Worm (Caenorhabditis elegans) whole organism, L3 larva: ENCODE measurements around the gene cytb-5.1.
A peak's percentile ranks its signal among the peaks of the same experiment; 100 is the strongest.

ENCODE experiments used
- R02D3.7 ChIP-seq: fragments of 150-350 bp; optimal IDR thresholded peaks from 2 replicates; lab custom pipeline; 2014; ENCODE audit warnings: missing biosample characterization, missing genetic modification characterization
- aly-2 ChIP-seq: fragments of 150-350 bp; optimal IDR thresholded peaks from 2 replicates; lab custom pipeline; 2014; ENCODE audit warnings: missing biosample characterization, missing genetic modification characterization
- ama-1 ChIP-seq: fragments of 150-350 bp; optimal IDR thresholded peaks from 2 replicates; lab custom pipeline; 2018
- ceh-16 ChIP-seq: sonication (generic microtip); optimal IDR thresholded peaks from 2 replicates; lab custom pipeline; 2017; ENCODE audit warnings: missing biosample characterization, missing genetic modification characterization
- ceh-28 ChIP-seq: fragments of 150-350 bp; optimal IDR thresholded peaks from 2 replicates; lab custom pipeline; 2014; ENCODE audit warnings: missing biosample characterization, missing genetic modification reagents, missing genetic modification characterization
- ceh-82 ChIP-seq: fragments of 150-350 bp; optimal IDR thresholded peaks from 2 replicates; lab custom pipeline; 2014; ENCODE audit warnings: missing biosample characterization, missing genetic modification characterization
- ceh-9 ChIP-seq: sonication (generic microtip); optimal IDR thresholded peaks from 2 replicates; lab custom pipeline; 2018; ENCODE audit warnings: missing biosample characterization, missing genetic modification characterization
- daf-12 ChIP-seq: fragments of 150-350 bp; optimal IDR thresholded peaks from 2 replicates; lab custom pipeline; 2014; ENCODE audit warnings: missing biosample characterization, missing genetic modification reagents, missing genetic modification characterization
- egl-27 ChIP-seq: sonication (generic microtip); optimal IDR thresholded peaks from 4 replicates; lab custom pipeline; 2017; ENCODE audit warnings: missing biosample characterization, missing genetic modification reagents, missing genetic modification characterization
- egl-5 ChIP-seq: fragments of 150-350 bp; optimal IDR thresholded peaks from 2 replicates; lab custom pipeline; 2017; ENCODE audit warnings: missing biosample characterization, missing genetic modification reagents, missing genetic modification characterization, inconsistent platforms
- elt-1 ChIP-seq: fragments of 150-350 bp; optimal IDR thresholded peaks from 2 replicates; lab custom pipeline; 2014; ENCODE audit warnings: missing biosample characterization, missing genetic modification characterization
- elt-2 ChIP-seq: sonication (generic microtip); optimal IDR thresholded peaks from 2 replicates; lab custom pipeline; 2016; ENCODE audit warnings: missing genetic modification reagents, mild to moderate bottlenecking, missing genetic modification characterization, missing compliant biosample characterization
- elt-3 ChIP-seq, 3 experiments: fragments of 150-350 bp in 1 of 3; sonication (generic microtip) in 2 of 3; optimal IDR thresholded peaks; 2 replicates in 2 of 3; 4 replicates in 1 of 3; lab custom pipeline; 2014 to 2017; ENCODE audit warnings: missing biosample characterization in 3 of 3, missing genetic modification characterization in 3 of 3
- eor-1 ChIP-seq, 2 experiments: fragments of 150-350 bp; optimal IDR thresholded peaks; 2 replicates each; lab custom pipeline; 2014 to 2018; ENCODE audit warnings: missing biosample characterization in 2 of 2, missing genetic modification characterization in 2 of 2
- fkh-10 ChIP-seq: sonication (generic microtip); optimal IDR thresholded peaks from 2 replicates; lab custom pipeline; 2017; ENCODE audit warnings: missing biosample characterization, missing genetic modification reagents, missing genetic modification characterization
- fkh-2 ChIP-seq: fragments of 150-350 bp; optimal IDR thresholded peaks from 2 replicates; lab custom pipeline; 2014; ENCODE audit warnings: missing biosample characterization, missing genetic modification reagents, missing genetic modification characterization
- fos-1 ChIP-seq: fragments of 150-350 bp; optimal IDR thresholded peaks from 2 replicates; lab custom pipeline; 2014; ENCODE audit warnings: missing biosample characterization, missing genetic modification characterization
- hmg-11 ChIP-seq: sonication (generic microtip); optimal IDR thresholded peaks from 2 replicates; lab custom pipeline; 2016; ENCODE audit warnings: missing genetic modification characterization, missing compliant biosample characterization
- jun-1 ChIP-seq: fragments of 150-350 bp; optimal IDR thresholded peaks from 2 replicates; lab custom pipeline; 2014; ENCODE audit warnings: missing biosample characterization, missing genetic modification reagents, missing genetic modification characterization
- lin-15B ChIP-seq: fragments of 150-350 bp; optimal IDR thresholded peaks from 2 replicates; lab custom pipeline; 2014; ENCODE audit warnings: missing biosample characterization, missing genetic modification characterization
- lin-39 ChIP-seq: fragments of 150-350 bp; optimal IDR thresholded peaks from 2 replicates; lab custom pipeline; 2018; ENCODE audit warnings: missing biosample characterization, missing genetic modification reagents, missing genetic modification characterization
- lsy-12 ChIP-seq: sonication (generic microtip); optimal IDR thresholded peaks from 2 replicates; lab custom pipeline; 2016; ENCODE audit warnings: mild to moderate bottlenecking, missing genetic modification characterization, missing compliant biosample characterization
- mdl-1 ChIP-seq: fragments of 150-350 bp; optimal IDR thresholded peaks from 2 replicates; lab custom pipeline; 2014; ENCODE audit warnings: missing biosample characterization, missing genetic modification characterization
- mml-1 ChIP-seq: fragments of 150-350 bp; sonication (generic microtip); optimal IDR thresholded peaks from 3 replicates; lab custom pipeline; 2014; ENCODE audit warnings: missing biosample characterization, missing genetic modification characterization
- nfya-1 ChIP-seq: sonication (generic microtip); optimal IDR thresholded peaks from 2 replicates; lab custom pipeline; 2017; ENCODE audit warnings: missing genetic modification characterization, mild to moderate bottlenecking, missing compliant biosample characterization, antibody characterized with exemption, moderate library complexity; ENCODE audit not compliant: insufficient read depth
- nhr-11 ChIP-seq: fragments of 150-350 bp; optimal IDR thresholded peaks from 2 replicates; lab custom pipeline; 2014; ENCODE audit warnings: missing biosample characterization, missing genetic modification characterization
- nhr-12 ChIP-seq: fragments of 150-350 bp; optimal IDR thresholded peaks from 2 replicates; lab custom pipeline; 2014; ENCODE audit warnings: missing biosample characterization, missing genetic modification characterization
- nhr-23 ChIP-seq: fragments of 150-350 bp; optimal IDR thresholded peaks from 2 replicates; lab custom pipeline; 2014; ENCODE audit warnings: missing biosample characterization, missing genetic modification reagents, missing genetic modification characterization
- nhr-237 ChIP-seq: fragments of 150-350 bp; optimal IDR thresholded peaks from 2 replicates; lab custom pipeline; 2014; ENCODE audit warnings: missing biosample characterization, missing genetic modification characterization
- nhr-25 ChIP-seq: sonication (generic microtip); optimal IDR thresholded peaks from 2 replicates; lab custom pipeline; 2017; ENCODE audit warnings: missing biosample characterization, missing genetic modification characterization
- nhr-28 ChIP-seq: fragments of 150-350 bp; optimal IDR thresholded peaks from 2 replicates; lab custom pipeline; 2014; ENCODE audit warnings: missing biosample characterization, missing genetic modification characterization
- nhr-43 ChIP-seq: sonication (generic microtip); optimal IDR thresholded peaks from 2 replicates; lab custom pipeline; 2016; ENCODE audit warnings: mild to moderate bottlenecking, missing genetic modification characterization, missing compliant biosample characterization; ENCODE audit not compliant: poor library complexity, severe bottlenecking
- nhr-67 ChIP-seq: fragments of 150-350 bp; optimal IDR thresholded peaks from 2 replicates; lab custom pipeline; 2014; ENCODE audit warnings: missing biosample characterization, missing genetic modification characterization
- nhr-76 ChIP-seq: fragments of 150-350 bp; sonication (generic microtip); optimal IDR thresholded peaks from 5 replicates; lab custom pipeline; 2014; ENCODE audit warnings: missing biosample characterization, missing genetic modification characterization
- nhr-77 ChIP-seq: fragments of 150-350 bp; optimal IDR thresholded peaks from 2 replicates; lab custom pipeline; 2014; ENCODE audit warnings: missing biosample characterization, missing genetic modification characterization
- pha-4 ChIP-seq: fragments of 150-350 bp; optimal IDR thresholded peaks from 2 replicates; lab custom pipeline; 2014; ENCODE audit warnings: missing biosample characterization, missing genetic modification reagents, missing genetic modification characterization
- pqm-1 ChIP-seq: fragments of 150-350 bp; optimal IDR thresholded peaks from 2 replicates; lab custom pipeline; 2017; ENCODE audit warnings: missing biosample characterization, missing genetic modification characterization, inconsistent platforms
- sea-2 ChIP-seq: fragments of 150-350 bp; sonication (generic microtip); optimal IDR thresholded peaks from 4 replicates; lab custom pipeline; 2014; ENCODE audit warnings: missing biosample characterization, missing genetic modification reagents, missing genetic modification characterization
- skn-1 ChIP-seq: fragments of 150-350 bp; optimal IDR thresholded peaks from 2 replicates; lab custom pipeline; 2014; ENCODE audit warnings: missing biosample characterization, missing genetic modification characterization
- snpc-4 ChIP-seq: fragments of 150-350 bp; optimal IDR thresholded peaks from 2 replicates; lab custom pipeline; 2014; ENCODE audit warnings: missing biosample characterization, missing genetic modification characterization
- tbx-2 ChIP-seq: sonication (generic microtip); optimal IDR thresholded peaks from 2 replicates; lab custom pipeline; 2016; ENCODE audit warnings: mild to moderate bottlenecking, missing genetic modification characterization, missing compliant biosample characterization
- unc-39 ChIP-seq: sonication (generic microtip); optimal IDR thresholded peaks from 4 replicates; lab custom pipeline; 2017; ENCODE audit warnings: missing biosample characterization, missing genetic modification characterization
- unc-62 ChIP-seq: fragments of 150-350 bp; sonication (generic microtip); optimal IDR thresholded peaks from 4 replicates; lab custom pipeline; 2014; ENCODE audit warnings: missing biosample characterization, missing genetic modification reagents, missing genetic modification characterization
- zag-1 ChIP-seq: fragments of 150-350 bp; optimal IDR thresholded peaks from 2 replicates; lab custom pipeline; 2014; ENCODE audit warnings: missing biosample characterization, missing genetic modification characterization
- ztf-11 ChIP-seq: fragments of 150-350 bp; optimal IDR thresholded peaks from 2 replicates; lab custom pipeline; 2014; ENCODE audit warnings: missing biosample characterization, missing genetic modification characterization
- ztf-4 ChIP-seq: fragments of 150-350 bp; optimal IDR thresholded peaks from 2 replicates; lab custom pipeline; 2014; ENCODE audit warnings: missing biosample characterization, missing genetic modification characterization

The cytb-5.1 gene

DNA sequence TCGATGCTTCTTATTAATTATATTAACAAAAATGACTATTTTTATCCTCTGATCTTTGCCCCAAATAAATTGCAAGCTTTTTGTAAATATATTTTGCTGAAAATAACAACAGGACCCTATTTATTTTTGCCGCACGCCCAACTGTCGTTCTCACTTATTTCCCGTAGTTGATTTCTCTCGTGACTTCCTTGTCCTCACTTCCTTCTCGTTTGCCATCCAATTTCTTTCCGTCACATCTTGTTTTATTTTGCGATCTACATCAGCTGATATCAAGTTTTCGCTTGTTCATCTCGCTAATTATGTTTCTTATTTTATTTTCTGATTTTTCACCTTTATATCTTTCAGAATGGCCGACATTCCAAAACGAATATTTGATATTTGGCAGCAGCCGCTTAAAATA, 26.4 kb upstream of the cytb-5.1 start, which contains the start of gene F48F7.5:
Gene F48F7.5, plus strand, starts transcription at position 340 of the 400 bp plus-strand sequence.
- TF ChIP-seq nfya-1 (tag; lab: Kevin White, UChicago) (peak; percentile 41), nhr-67 (tag; lab: Kevin White, UChicago) (no peak), nhr-23 (tag; lab: Kevin White, UChicago) (peak; percentile 74), fkh-2 (tag; lab: Kevin White, UChicago) (no peak), mml-1 (tag; lab: Kevin White, UChicago) (no peak), lin-39 (peak; percentile 41), nhr-43 (peak; percentile 70), pqm-1 (tag; lab: Kevin White, UChicago) (no peak), mdl-1 (tag; lab: Kevin White, UChicago) (no peak), unc-62 (GFP tag; lab: Kevin White, UChicago) (peak; percentile 0), tbx-2 (tag; lab: Kevin White, UChicago) (peak; percentile 29), nhr-12 (no peak), nhr-25 (peak; percentile 50), fkh-10 (GFP tag; lab: Kevin White, UChicago) (no peak), ceh-16 (no peak), jun-1 (tag; lab: Kevin White, UChicago) (no peak), nhr-76 (no peak), sea-2 (GFP tag; lab: Kevin White, UChicago) (no peak), egl-5 (tag; lab: Kevin White, UChicago) (peak; percentile 52), hmg-11 (tag; lab: Kevin White, UChicago) (no peak), daf-12 (tag; lab: Kevin White, UChicago) (no peak), ama-1 (lab: Kevin White, UChicago) (peak; percentile 22), nhr-11 (tag; lab: Kevin White, UChicago) (no peak), egl-27 (tag; lab: Kevin White, UChicago) (peak; percentile 4), snpc-4 (tag; lab: Kevin White, UChicago) (peak; percentile 38), nhr-77 (tag; lab: Kevin White, UChicago) (no peak), zag-1 (tag; lab: Kevin White, UChicago) (no peak), ztf-11 (no peak), lsy-12 (tag; lab: Kevin White, UChicago) (no peak), elt-1 (tag; lab: Kevin White, UChicago) (peak; percentile 73)
- TF ChIP-seq, all 47 proteins: peak for 12

DNA sequence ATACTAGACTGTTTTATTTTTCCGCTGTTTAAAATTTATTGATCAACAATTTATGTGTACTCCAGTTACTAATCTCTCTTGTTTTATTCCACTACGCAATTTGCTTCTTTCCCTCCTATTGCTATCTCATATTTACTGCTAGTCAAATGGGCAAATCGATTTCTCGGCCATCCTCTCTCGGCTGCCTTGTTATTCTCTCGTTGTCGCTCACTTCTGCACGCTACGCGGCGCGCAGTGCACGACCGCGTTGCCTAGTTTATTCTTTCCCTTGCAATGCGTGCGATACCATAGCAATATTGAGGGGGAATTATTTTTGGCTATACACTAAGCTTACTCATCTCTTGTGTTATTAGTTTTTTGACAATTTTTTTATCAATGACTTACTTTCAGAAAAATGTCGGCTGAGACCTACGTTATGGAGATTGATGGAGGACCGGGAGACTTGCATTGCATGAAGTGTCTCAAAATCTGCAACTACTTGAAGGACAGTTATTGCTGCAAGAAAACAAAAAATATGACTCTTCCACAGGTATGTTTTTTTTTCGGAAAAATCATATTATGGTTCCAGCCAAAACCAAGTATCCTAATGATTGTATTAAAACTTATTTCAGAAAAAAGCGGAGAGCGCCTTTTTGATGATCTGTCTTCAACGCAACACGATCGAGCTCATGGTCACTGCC, 24.1 kb upstream of the cytb-5.1 start, which contains the start of gene F48F7.6:
Gene F48F7.6, plus strand, starts transcription at position 391 of the 680 bp plus-strand sequence.
- TF ChIP-seq jun-1 (tag; lab: Kevin White, UChicago): no peak
- peak; percentile 17 for TF ChIP-seq elt-2
- no peak for TF ChIP-seq ztf-4 (tag; lab: Kevin White, UChicago)
- TF ChIP-seq nhr-12: no peak
- no peak for TF ChIP-seq eor-1 (tag; optimal IDR thresholded peaks at IDR 0.05; lab: Kevin White, UChicago)
- TF ChIP-seq fos-1 (tag; lab: Kevin White, UChicago): no peak
- peak; percentile 69 for TF ChIP-seq nfya-1 (tag; lab: Kevin White, UChicago)
- no peak for TF ChIP-seq ceh-82
- TF ChIP-seq elt-1 (tag; lab: Kevin White, UChicago): no peak
- peak; percentile 64 for TF ChIP-seq pha-4 (tag; lab: Kevin White, UChicago)
- TF ChIP-seq ceh-16: no peak
- no peak for TF ChIP-seq mdl-1 (tag; lab: Kevin White, UChicago)
- TF ChIP-seq nhr-67 (tag; lab: Kevin White, UChicago): no peak
- TF ChIP-seq egl-27 (tag; lab: Kevin White, UChicago): no peak
- no peak for TF ChIP-seq daf-12 (tag; lab: Kevin White, UChicago)
- no peak for TF ChIP-seq fkh-10 (GFP tag; lab: Kevin White, UChicago)
- TF ChIP-seq mml-1 (tag; lab: Kevin White, UChicago): no peak
- no peak for TF ChIP-seq pqm-1 (tag; lab: Kevin White, UChicago)
- TF ChIP-seq zag-1 (tag; lab: Kevin White, UChicago): no peak
- no peak for TF ChIP-seq unc-62 (GFP tag; lab: Kevin White, UChicago)
- TF ChIP-seq hmg-11 (tag; lab: Kevin White, UChicago): peak; percentile 57
- TF ChIP-seq lsy-12 (tag; lab: Kevin White, UChicago): no peak
- TF ChIP-seq nhr-28 (tag; lab: Kevin White, UChicago): no peak
- TF ChIP-seq nhr-11 (tag; lab: Kevin White, UChicago): no peak
- TF ChIP-seq ceh-9 (tag; lab: Kevin White, UChicago): no peak
- TF ChIP-seq nhr-23 (tag; lab: Kevin White, UChicago): no peak
- TF ChIP-seq elt-3 (tag; optimal IDR thresholded peaks at IDR 0.05; lab: Kevin White, UChicago): no peak
- TF ChIP-seq nhr-76: no peak
- peak; percentile 73 for TF ChIP-seq egl-5 (tag; lab: Kevin White, UChicago)
- peak; percentile 92 for TF ChIP-seq lin-39
- no peak for TF ChIP-seq ama-1 (lab: Kevin White, UChicago)
- no peak for TF ChIP-seq fkh-2 (tag; lab: Kevin White, UChicago)
- TF ChIP-seq R02D3.7: no peak
- peak; percentile 51 for TF ChIP-seq lin-15B (tag; lab: Kevin White, UChicago)
- no peak for TF ChIP-seq aly-2 (tag; lab: Kevin White, UChicago)
- TF ChIP-seq nhr-77 (tag; lab: Kevin White, UChicago): no peak
- TF ChIP-seq skn-1 (tag; lab: Kevin White, UChicago): no peak
- peak; percentile 10 for TF ChIP-seq tbx-2 (tag; lab: Kevin White, UChicago)
- TF ChIP-seq sea-2 (GFP tag; lab: Kevin White, UChicago): no peak
- no peak for TF ChIP-seq nhr-237 (tag; lab: Kevin White, UChicago)
- peak; percentile 29 for TF ChIP-seq ceh-28 (tag; lab: Kevin White, UChicago)
- TF ChIP-seq ztf-11: no peak
- TF ChIP-seq nhr-43: no peak
- TF ChIP-seq snpc-4 (tag; lab: Kevin White, UChicago): peak; percentile 15
- TF ChIP-seq unc-39 (tag; lab: Kevin White, UChicago): no peak
